Worm (Caenorhabditis elegans): Measurements from ENCODE around the gene twk-32.

- TF ChIP-seq unc-39 (tag; optimal IDR thresholded peaks at IDR 0.05) (no peak), nhr-6 (tag; optimal IDR thresholded peaks at IDR 0.05) (no peak), egl-27 (tag; optimal IDR thresholded peaks at IDR 0.05) (no peak), zfp-3 (GFP tag; conservative IDR thresholded peaks at IDR 0.05) (no peak), ceh-82 (tag; optimal IDR thresholded peaks at IDR 0.05) (no peak)
Observed at ce11 chrV:13845136-13845535, 48.7 kb downstream of the twk-32 start, which contains the start of gene srx-131.
